Fruit fly (Drosophila melanogaster): ENCODE data around the gene karr.
"Not testable (repeated sequence)": the region's sequence is repeated elsewhere in the genome, so short reads cannot be mapped to it uniquely, and the experiment has no call there.

The karr gene

DNA sequence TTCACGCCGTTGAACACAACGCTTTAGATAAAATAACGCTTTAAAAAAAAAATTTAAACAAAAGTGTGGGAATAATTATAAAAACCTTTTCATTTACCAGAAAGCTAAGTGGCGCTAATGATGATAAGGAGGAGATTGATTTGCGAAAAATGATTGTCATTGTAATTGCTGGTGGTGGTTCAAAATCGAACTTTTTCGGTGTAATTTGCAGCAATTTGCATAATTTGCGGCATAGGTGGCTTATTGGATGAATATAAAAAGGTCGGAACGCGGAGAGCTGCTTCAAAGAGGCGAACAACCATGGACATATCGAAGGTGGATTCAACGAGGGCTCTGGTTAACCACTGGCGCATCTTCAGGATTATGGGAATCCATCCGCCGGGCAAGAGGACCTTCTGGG, 16.3 kb downstream of the karr start, which contains the start of gene Or19b:
Or19b (plus strand) TSS at position 301 of the 400 bp plus-strand sequence.
- TF ChIP-seq Crg-1, ovo, Clk (GFP tag; optimal IDR thresholded peaks at IDR 0.05): not testable (repeated sequence)

DNA sequence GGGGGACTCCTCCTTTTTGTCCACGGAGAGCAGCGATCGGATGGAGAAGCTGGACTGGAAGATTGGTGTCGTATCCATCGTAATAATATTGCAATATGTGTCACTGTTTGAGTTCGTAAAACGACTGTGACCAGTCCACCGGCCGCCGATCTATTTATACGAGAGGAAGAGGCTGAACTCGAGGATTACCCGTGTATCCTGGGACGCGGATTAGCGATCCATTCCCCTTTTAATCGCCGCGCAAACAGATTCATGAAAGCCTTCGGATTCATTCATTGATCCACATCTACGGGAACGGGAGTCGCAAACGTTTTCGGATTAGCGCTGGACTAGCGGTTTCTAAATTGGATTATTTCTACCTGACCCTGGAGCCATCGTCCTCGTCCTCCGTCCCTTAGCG, 18.1 kb downstream of the karr start, which contains the start of gene fd19B:
fd19B (minus strand) TSS at position 101 of the 400 bp plus-strand sequence.
- TF ChIP-seq CG5204 (GFP tag; optimal IDR thresholded peaks at IDR 0.05) (no peak), CG12768 (GFP tag; optimal IDR thresholded peaks at IDR 0.05) (no peak), CG33017 (tag; optimal IDR thresholded peaks at IDR 0.05) (no peak), CG1620 (GFP tag; optimal IDR thresholded peaks at IDR 0.05) (no peak), CG11617 (GFP tag; optimal IDR thresholded peaks at IDR 0.05) (no peak), cic (GFP tag; optimal IDR thresholded peaks at IDR 0.05) (no peak), ovo (GFP tag; optimal IDR thresholded peaks at IDR 0.05) (no peak), Hr96 (GFP tag; optimal IDR thresholded peaks at IDR 0.05) (no peak), Crg-1 (GFP tag; optimal IDR thresholded peaks at IDR 0.05) (no peak), kay (GFP tag; ENCODE audit: borderline replicate concordance) (no peak)

DNA sequence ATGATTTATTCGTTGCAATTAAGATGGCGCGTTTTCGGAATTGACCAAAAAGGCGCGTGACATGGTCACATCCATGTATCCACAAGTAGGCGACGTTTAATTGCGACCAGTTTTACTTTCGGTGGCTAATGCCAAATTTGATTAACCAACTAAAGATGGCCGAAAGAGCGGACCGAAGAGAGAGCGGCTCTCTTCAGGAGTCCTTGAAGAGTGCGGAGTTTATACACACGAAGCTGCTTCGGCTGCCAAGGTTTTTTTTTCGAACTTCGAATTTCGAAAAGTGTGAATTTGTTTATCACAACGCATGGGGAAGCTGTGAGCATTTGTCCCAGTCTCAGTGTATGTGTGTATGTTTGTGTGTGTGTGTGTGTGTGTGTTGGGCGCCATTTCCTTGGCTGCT, 26.6 kb downstream of the karr start:
- no peak for TF ChIP-seq CG5204 (GFP tag; optimal IDR thresholded peaks at IDR 0.05)
- TF ChIP-seq kay (GFP tag; ENCODE audit: borderline replicate concordance), result no peak
- TF ChIP-seq CG11617 (GFP tag; optimal IDR thresholded peaks at IDR 0.05), result no peak
- no peak for TF ChIP-seq CG7045 (GFP tag; optimal IDR thresholded peaks at IDR 0.05)
- TF ChIP-seq ovo (GFP tag; optimal IDR thresholded peaks at IDR 0.05), result no peak
- TF ChIP-seq bab1 (GFP tag; optimal IDR thresholded peaks at IDR 0.05), result no peak
- no peak for TF ChIP-seq cic (GFP tag; optimal IDR thresholded peaks at IDR 0.05)
- TF ChIP-seq Mnt (GFP tag; optimal IDR thresholded peaks at IDR 0.05), result no peak

DNA sequence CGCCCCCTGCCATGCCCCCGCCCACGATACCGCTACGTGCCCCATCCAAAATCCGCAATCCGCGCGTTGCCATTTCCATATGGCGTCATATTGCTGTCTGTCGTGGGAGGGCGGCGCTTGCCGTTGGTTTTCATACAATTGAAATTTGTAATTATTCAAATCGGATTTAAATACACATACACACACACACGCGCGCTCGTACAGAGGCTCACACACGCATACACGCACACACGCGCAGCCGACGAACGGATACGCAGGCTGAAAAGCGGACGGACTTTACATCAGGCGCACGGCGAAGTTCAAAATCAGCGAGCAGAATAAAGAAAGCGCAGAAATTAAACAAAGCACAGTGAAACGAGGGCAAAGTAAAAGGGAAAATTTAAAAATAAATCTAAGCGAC, 43.4 kb downstream of the karr start:
- TF ChIP-seq pad (GFP tag; optimal IDR thresholded peaks at IDR 0.05) (no peak), CG11617 (GFP tag; optimal IDR thresholded peaks at IDR 0.05) (no peak)

DNA sequence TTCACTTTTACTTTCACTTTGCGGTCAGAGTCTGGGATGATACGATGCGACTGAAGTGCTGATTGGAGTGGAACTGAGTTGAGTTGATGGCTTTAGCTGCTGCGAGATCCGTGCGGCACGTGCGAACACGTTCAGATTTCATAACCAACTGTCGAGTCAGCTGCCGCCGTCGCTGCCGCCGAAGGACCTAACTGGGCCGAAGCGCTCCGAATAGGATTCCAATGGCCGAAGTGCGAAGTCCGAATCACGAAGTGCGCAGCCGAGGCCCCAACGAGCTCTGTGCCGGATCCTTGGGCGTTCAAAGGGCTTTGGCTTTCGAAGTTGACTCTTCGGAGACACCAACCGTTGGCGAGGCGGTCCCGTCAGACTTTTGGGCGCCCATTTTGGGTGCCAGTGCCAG, 47.8 kb downstream of the karr start, which contains the start of gene Dop2R:
Dop2R (minus strand) TSS at position 131 of the 400 bp plus-strand sequence.
- TF ChIP-seq CG33017 (tag; optimal IDR thresholded peaks at IDR 0.05) (no peak), kay (GFP tag; ENCODE audit: borderline replicate concordance) (no peak), CG14711 (tag; optimal IDR thresholded peaks at IDR 0.05) (no peak)
